Worm (Caenorhabditis elegans) whole organism, L3 larva: Measurements from ENCODE around the gene spas-1.

Experiments
- ZK546.5 ChIP-seq: sonication (generic microtip); optimal IDR thresholded peaks from 2 replicates; lab custom pipeline; 2017; ENCODE audit warnings: missing biosample characterization, missing genetic modification characterization
- aly-2 ChIP-seq: fragments of 150-350 bp; optimal IDR thresholded peaks from 2 replicates; lab custom pipeline; 2014; ENCODE audit warnings: missing biosample characterization, missing genetic modification characterization
- ceh-16 ChIP-seq: sonication (generic microtip); optimal IDR thresholded peaks from 2 replicates; lab custom pipeline; 2017; ENCODE audit warnings: missing biosample characterization, missing genetic modification characterization
- ceh-28 ChIP-seq: fragments of 150-350 bp; optimal IDR thresholded peaks from 2 replicates; lab custom pipeline; 2014; ENCODE audit warnings: missing biosample characterization, missing genetic modification reagents, missing genetic modification characterization
- ceh-9 ChIP-seq: sonication (generic microtip); optimal IDR thresholded peaks from 2 replicates; lab custom pipeline; 2018; ENCODE audit warnings: missing biosample characterization, missing genetic modification characterization
- daf-12 ChIP-seq: fragments of 150-350 bp; optimal IDR thresholded peaks from 2 replicates; lab custom pipeline; 2014; ENCODE audit warnings: missing biosample characterization, missing genetic modification reagents, missing genetic modification characterization
- egl-27 ChIP-seq: sonication (generic microtip); optimal IDR thresholded peaks from 4 replicates; lab custom pipeline; 2017; ENCODE audit warnings: missing biosample characterization, missing genetic modification reagents, missing genetic modification characterization
- elt-1 ChIP-seq: fragments of 150-350 bp; optimal IDR thresholded peaks from 2 replicates; lab custom pipeline; 2014; ENCODE audit warnings: missing biosample characterization, missing genetic modification characterization
- elt-2 ChIP-seq: sonication (generic microtip); optimal IDR thresholded peaks from 2 replicates; lab custom pipeline; 2016; ENCODE audit warnings: missing genetic modification reagents, mild to moderate bottlenecking, missing genetic modification characterization, missing compliant biosample characterization
- elt-3 ChIP-seq, 3 experiments: fragments of 150-350 bp in 1 of 3; sonication (generic microtip) in 2 of 3; optimal IDR thresholded peaks; 2 replicates in 2 of 3; 4 replicates in 1 of 3; lab custom pipeline; 2014 to 2017; ENCODE audit warnings: missing biosample characterization in 3 of 3, missing genetic modification characterization in 3 of 3
- eor-1 ChIP-seq, 2 experiments: fragments of 150-350 bp; optimal IDR thresholded peaks; 2 replicates each; lab custom pipeline; 2014 to 2018; ENCODE audit warnings: missing biosample characterization in 2 of 2, missing genetic modification characterization in 2 of 2
- fos-1 ChIP-seq: fragments of 150-350 bp; optimal IDR thresholded peaks from 2 replicates; lab custom pipeline; 2014; ENCODE audit warnings: missing biosample characterization, missing genetic modification characterization
- hmg-11 ChIP-seq: sonication (generic microtip); optimal IDR thresholded peaks from 2 replicates; lab custom pipeline; 2016; ENCODE audit warnings: missing genetic modification characterization, missing compliant biosample characterization
- jun-1 ChIP-seq: fragments of 150-350 bp; optimal IDR thresholded peaks from 2 replicates; lab custom pipeline; 2014; ENCODE audit warnings: missing biosample characterization, missing genetic modification reagents, missing genetic modification characterization
- lin-15B ChIP-seq: fragments of 150-350 bp; optimal IDR thresholded peaks from 2 replicates; lab custom pipeline; 2014; ENCODE audit warnings: missing biosample characterization, missing genetic modification characterization
- lin-39 ChIP-seq: fragments of 150-350 bp; optimal IDR thresholded peaks from 2 replicates; lab custom pipeline; 2018; ENCODE audit warnings: missing biosample characterization, missing genetic modification reagents, missing genetic modification characterization
- lsy-12 ChIP-seq: sonication (generic microtip); optimal IDR thresholded peaks from 2 replicates; lab custom pipeline; 2016; ENCODE audit warnings: mild to moderate bottlenecking, missing genetic modification characterization, missing compliant biosample characterization
- nfya-1 ChIP-seq: sonication (generic microtip); optimal IDR thresholded peaks from 2 replicates; lab custom pipeline; 2017; ENCODE audit warnings: missing genetic modification characterization, mild to moderate bottlenecking, missing compliant biosample characterization, antibody characterized with exemption, moderate library complexity; ENCODE audit not compliant: insufficient read depth
- nhr-11 ChIP-seq: fragments of 150-350 bp; optimal IDR thresholded peaks from 2 replicates; lab custom pipeline; 2014; ENCODE audit warnings: missing biosample characterization, missing genetic modification characterization
- nhr-12 ChIP-seq: fragments of 150-350 bp; optimal IDR thresholded peaks from 2 replicates; lab custom pipeline; 2014; ENCODE audit warnings: missing biosample characterization, missing genetic modification characterization
- nhr-23 ChIP-seq: fragments of 150-350 bp; optimal IDR thresholded peaks from 2 replicates; lab custom pipeline; 2014; ENCODE audit warnings: missing biosample characterization, missing genetic modification reagents, missing genetic modification characterization
- nhr-25 ChIP-seq: sonication (generic microtip); optimal IDR thresholded peaks from 2 replicates; lab custom pipeline; 2017; ENCODE audit warnings: missing biosample characterization, missing genetic modification characterization
- nhr-67 ChIP-seq: fragments of 150-350 bp; optimal IDR thresholded peaks from 2 replicates; lab custom pipeline; 2014; ENCODE audit warnings: missing biosample characterization, missing genetic modification characterization
- nhr-76 ChIP-seq: fragments of 150-350 bp; sonication (generic microtip); optimal IDR thresholded peaks from 5 replicates; lab custom pipeline; 2014; ENCODE audit warnings: missing biosample characterization, missing genetic modification characterization
- nhr-77 ChIP-seq: fragments of 150-350 bp; optimal IDR thresholded peaks from 2 replicates; lab custom pipeline; 2014; ENCODE audit warnings: missing biosample characterization, missing genetic modification characterization
- pha-4 ChIP-seq: fragments of 150-350 bp; optimal IDR thresholded peaks from 2 replicates; lab custom pipeline; 2014; ENCODE audit warnings: missing biosample characterization, missing genetic modification reagents, missing genetic modification characterization
- sea-2 ChIP-seq: fragments of 150-350 bp; sonication (generic microtip); optimal IDR thresholded peaks from 4 replicates; lab custom pipeline; 2014; ENCODE audit warnings: missing biosample characterization, missing genetic modification reagents, missing genetic modification characterization
- snpc-4 ChIP-seq: fragments of 150-350 bp; optimal IDR thresholded peaks from 2 replicates; lab custom pipeline; 2014; ENCODE audit warnings: missing biosample characterization, missing genetic modification characterization
- tbx-2 ChIP-seq: sonication (generic microtip); optimal IDR thresholded peaks from 2 replicates; lab custom pipeline; 2016; ENCODE audit warnings: mild to moderate bottlenecking, missing genetic modification characterization, missing compliant biosample characterization
- unc-39 ChIP-seq: sonication (generic microtip); optimal IDR thresholded peaks from 4 replicates; lab custom pipeline; 2017; ENCODE audit warnings: missing biosample characterization, missing genetic modification characterization
- zag-1 ChIP-seq: fragments of 150-350 bp; optimal IDR thresholded peaks from 2 replicates; lab custom pipeline; 2014; ENCODE audit warnings: missing biosample characterization, missing genetic modification characterization
- ztf-11 ChIP-seq: fragments of 150-350 bp; optimal IDR thresholded peaks from 2 replicates; lab custom pipeline; 2014; ENCODE audit warnings: missing biosample characterization, missing genetic modification characterization

The spas-1 gene

ce11 chrV:9148151-9148550 is 27.4 kb upstream of the spas-1 start:
- no peak for TF ChIP-seq lsy-12 (tag; lab: Kevin White, UChicago)

ce11 chrV:9152339-9152738 is 23.2 kb upstream of the spas-1 start:
- TF ChIP-seq nhr-25 (tag; lab: Kevin White, UChicago), result peak; percentile 16
- TF ChIP-seq unc-39, result no peak

- no peak for TF ChIP-seq nfya-1 (tag; lab: Kevin White, UChicago)
- TF ChIP-seq ztf-11 (tag; lab: Kevin White, UChicago), result no peak
- TF ChIP-seq pha-4, result no peak
- TF ChIP-seq nhr-23 (tag; lab: Kevin White, UChicago), result no peak
- TF ChIP-seq tbx-2, result no peak
- no peak for TF ChIP-seq zag-1 (tag; lab: Kevin White, UChicago)
- no peak for TF ChIP-seq nhr-67 (tag; lab: Kevin White, UChicago)
- no peak for TF ChIP-seq ceh-16 (tag; lab: Kevin White, UChicago)
- TF ChIP-seq ZK546.5 (tag; lab: Kevin White, UChicago), result no peak
- TF ChIP-seq lin-39 (tag; lab: Kevin White, UChicago), result no peak
- TF ChIP-seq nhr-12, result no peak
- TF ChIP-seq ceh-28 (tag; lab: Kevin White, UChicago), result no peak
- TF ChIP-seq lsy-12 (tag; lab: Kevin White, UChicago), result no peak
- TF ChIP-seq nhr-76, result no peak
- no peak for TF ChIP-seq egl-27 (tag; lab: Kevin White, UChicago)
- TF ChIP-seq elt-1, result no peak
- TF ChIP-seq daf-12 (tag; lab: Kevin White, UChicago), result no peak
These were observed 20.8 kb upstream of the spas-1 start, which contains the start of gene B0222.5 for ce11 chrV:9154772-9155171. TSS of gene B0222.5 (minus strand) at chrV:9154872.

- TF ChIP-seq ceh-16 (tag; lab: Kevin White, UChicago), result no peak
- TF ChIP-seq nhr-11 (tag; lab: Kevin White, UChicago), result no peak
- no peak for TF ChIP-seq sea-2 (GFP tag; lab: Kevin White, UChicago)
- TF ChIP-seq nhr-77 (tag; lab: Kevin White, UChicago), result no peak
- no peak for TF ChIP-seq daf-12 (tag; lab: Kevin White, UChicago)
- TF ChIP-seq ZK546.5 (tag; lab: Kevin White, UChicago), result no peak
- TF ChIP-seq ceh-9 (tag; lab: Kevin White, UChicago), result no peak
- no peak for TF ChIP-seq snpc-4 (tag; lab: Kevin White, UChicago)
- TF ChIP-seq tbx-2, result no peak
- TF ChIP-seq fos-1 (tag; lab: Kevin White, UChicago), result no peak
- TF ChIP-seq jun-1 (tag; lab: Kevin White, UChicago), result no peak
- no peak for TF ChIP-seq lin-15B (tag; lab: Kevin White, UChicago)
- no peak for TF ChIP-seq elt-3 (tag; optimal IDR thresholded peaks at IDR 0.05; lab: Kevin White, UChicago)
- no peak for TF ChIP-seq eor-1 (tag; optimal IDR thresholded peaks at IDR 0.05; lab: Kevin White, UChicago)
These were observed 20.0 kb upstream of the spas-1 start for ce11 chrV:9155616-9156015.

ce11 chrV:9156679-9157078 is 18.9 kb upstream of the spas-1 start, which contains the start of gene B0222.15:
TSS of gene B0222.15 (minus strand) at chrV:9156779.
- TF ChIP-seq sea-2 (GFP tag; lab: Kevin White, UChicago), result no peak
- TF ChIP-seq fos-1 (tag; lab: Kevin White, UChicago), result no peak
- TF ChIP-seq ceh-9 (tag; lab: Kevin White, UChicago), result no peak
- no peak for TF ChIP-seq nhr-12
- TF ChIP-seq aly-2 (tag; lab: Kevin White, UChicago), result no peak
- TF ChIP-seq jun-1 (tag; lab: Kevin White, UChicago), result no peak
- TF ChIP-seq pha-4, result no peak
- no peak for TF ChIP-seq tbx-2
- TF ChIP-seq egl-27 (tag; lab: Kevin White, UChicago), result no peak
- TF ChIP-seq elt-2, result no peak
- no peak for TF ChIP-seq hmg-11 (tag; lab: Kevin White, UChicago)
- no peak for TF ChIP-seq nhr-67 (tag; lab: Kevin White, UChicago)
- TF ChIP-seq ceh-16 (tag; lab: Kevin White, UChicago), result no peak
- no peak for TF ChIP-seq eor-1 (tag; optimal IDR thresholded peaks at IDR 0.05; lab: Kevin White, UChicago)
- no peak for TF ChIP-seq lin-15B (tag; lab: Kevin White, UChicago)
- TF ChIP-seq ceh-28 (tag; lab: Kevin White, UChicago), result no peak
